Worm (Caenorhabditis elegans) whole organism, L4/young adult: ENCODE data around the gene let-721.

Source experiments
- W03F9.2 ChIP-seq: fragments of 150-350 bp; optimal IDR thresholded peaks from 2 replicates; lab custom pipeline; 2014; ENCODE audit warnings: missing biosample characterization, missing genetic modification characterization
- dao-5 ChIP-seq: sonication (generic microtip); optimal IDR thresholded peaks from 2 replicates; lab custom pipeline; 2016; ENCODE audit warnings: missing genotype, missing genetic modification characterization, moderate library complexity, missing compliant biosample characterization
- him-1 ChIP-seq: sonication (generic microtip); optimal IDR thresholded peaks from 2 replicates; lab custom pipeline; 2016; ENCODE audit warnings: missing genotype, missing genetic modification reagents, missing genetic modification characterization, missing compliant biosample characterization

The let-721 gene

ce11 chrIII:6406829-6407228 is 39.9 kb downstream of the let-721 start, which contains the start of gene let-756:
Gene let-756 (plus strand): TSS chrIII:6407129.
- TF ChIP-seq dao-5 (no peak), him-1 (tag; lab: Kevin White, UChicago) (no peak), W03F9.2 (tag; lab: Kevin White, UChicago) (no peak)

- no peak for TF ChIP-seq W03F9.2 (tag; lab: Kevin White, UChicago)
- no peak for TF ChIP-seq dao-5
- TF ChIP-seq him-1 (tag; lab: Kevin White, UChicago): no peak
These were observed 41.6 kb downstream of the let-721 start for ce11 chrIII:6405121-6405520.

- TF ChIP-seq dao-5 (no peak), W03F9.2 (tag; lab: Kevin White, UChicago) (no peak), him-1 (tag; lab: Kevin White, UChicago) (no peak)
These were observed 43.9 kb downstream of the let-721 start for ce11 chrIII:6402810-6403209.

- TF ChIP-seq W03F9.2 (tag; lab: Kevin White, UChicago) (no peak), him-1 (tag; lab: Kevin White, UChicago) (no peak), dao-5 (no peak)
These were observed 44.4 kb downstream of the let-721 start for ce11 chrIII:6402346-6402745.

ce11 chrIII:6399424-6399823 is 47.3 kb downstream of the let-721 start:
- TF ChIP-seq dao-5: no peak
- TF ChIP-seq W03F9.2 (tag; lab: Kevin White, UChicago): no peak
- no peak for TF ChIP-seq him-1 (tag; lab: Kevin White, UChicago)

- TF ChIP-seq W03F9.2 (tag; lab: Kevin White, UChicago) (no peak), him-1 (tag; lab: Kevin White, UChicago) (no peak), dao-5 (no peak)
These were observed 48.6 kb downstream of the let-721 start for ce11 chrIII:6398124-6398523.

- TF ChIP-seq him-1 (tag; lab: Kevin White, UChicago) (no peak), dao-5 (no peak), W03F9.2 (tag; lab: Kevin White, UChicago) (no peak)
These were observed 50.3 kb downstream of the let-721 start for ce11 chrIII:6396381-6396780.

- TF ChIP-seq dao-5: no peak
- TF ChIP-seq W03F9.2 (tag; lab: Kevin White, UChicago): no peak
- no peak for TF ChIP-seq him-1 (tag; lab: Kevin White, UChicago)
These were observed 50.9 kb downstream of the let-721 start, which contains the start of gene oatr-1 for ce11 chrIII:6395706-6396232. Gene oatr-1 (minus strand): TSS chrIII:6396182.
